Worm (Caenorhabditis elegans): ENCODE data around the gene sptf-2.

DNA sequence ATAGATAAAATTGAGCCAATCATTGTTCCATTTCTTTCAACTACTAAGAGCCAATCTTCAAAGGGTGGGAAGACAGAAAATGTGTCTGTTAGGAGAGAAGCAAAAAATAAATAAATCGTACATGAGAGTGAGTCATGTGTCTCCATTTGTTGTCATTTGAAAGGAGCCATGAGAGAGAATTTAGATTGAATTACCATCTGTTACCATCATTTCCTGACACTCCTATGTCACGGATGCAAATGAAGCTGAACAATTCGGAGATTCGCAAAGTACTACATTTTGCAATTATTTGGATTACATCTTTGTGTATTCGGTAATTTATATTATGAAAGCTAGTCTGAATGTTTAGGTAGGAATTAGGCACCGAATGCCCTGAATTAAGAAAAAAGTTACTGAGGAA is 36.8 kb upstream of the sptf-2 start:
- no peak for TF ChIP-seq dao-5 (tag; optimal IDR thresholded peaks at IDR 0.05)
- TF ChIP-seq him-1 (tag; optimal IDR thresholded peaks at IDR 0.05): no peak
